Fruit fly (Drosophila melanogaster) whole organism, prepupa: Measurements from ENCODE around the gene Ask1.

ENCODE experiments used
- Blimp-1 ChIP-seq: fragments of 200-800 bp; sonication (Bioruptor generic); optimal IDR thresholded peaks from 3 replicates; lab custom pipeline; 2017; ENCODE audit warnings: missing biosample characterization, missing genetic modification characterization, mild to moderate bottlenecking, moderate library complexity, missing genetic modification reagents
- CG10631 ChIP-seq: fragments of 200-800 bp; sonication (Bioruptor generic); optimal IDR thresholded peaks from 2 replicates; lab custom pipeline; 2016; ENCODE audit warnings: missing biosample characterization, missing genetic modification characterization
- CG10669 ChIP-seq: fragments of 200-800 bp; sonication (Bioruptor generic); optimal IDR thresholded peaks from 3 replicates; lab custom pipeline; 2018; ENCODE audit warnings: missing biosample characterization, mild to moderate bottlenecking, missing genetic modification characterization, moderate library complexity
- CG11762 ChIP-seq: fragments of 200-800 bp; sonication (Bioruptor generic); optimal IDR thresholded peaks from 3 replicates; lab custom pipeline; 2016; ENCODE audit warnings: missing biosample characterization, missing genetic modification characterization; ENCODE audit not compliant: insufficient read depth
- CG11902 ChIP-seq: fragments of 200-800 bp; sonication (Bioruptor generic); optimal IDR thresholded peaks from 3 replicates; lab custom pipeline; 2016; ENCODE audit warnings: missing biosample characterization, missing genetic modification characterization
- CG15336 ChIP-seq: fragments of 200-800 bp; sonication (Bioruptor generic); IDR thresholded peaks from 2 replicates; pipeline ENCODE4 v1.3.6; 2022; ENCODE audit warnings: missing biosample characterization, missing genetic modification characterization
- CG1621 ChIP-seq: fragments of 200-800 bp; sonication (Bioruptor generic); optimal IDR thresholded peaks from 3 replicates; lab custom pipeline; 2018; ENCODE audit warnings: missing biosample characterization, mild to moderate bottlenecking, missing genetic modification characterization
- CG16779 ChIP-seq: fragments of 200-800 bp; sonication (Bioruptor generic); optimal IDR thresholded peaks from 3 replicates; lab custom pipeline; 2017; ENCODE audit warnings: missing biosample characterization, mild to moderate bottlenecking, missing genetic modification characterization
- CG32006 ChIP-seq: fragments of 200-800 bp; sonication (Bioruptor generic); optimal IDR thresholded peaks from 3 replicates; lab custom pipeline; 2017; ENCODE audit warnings: missing biosample characterization, mild to moderate bottlenecking, missing genetic modification characterization
- CG34406 ChIP-seq: fragments of 200-800 bp; sonication (Bioruptor generic); optimal IDR thresholded peaks from 3 replicates; lab custom pipeline; 2016; ENCODE audit warnings: missing biosample characterization, missing genetic modification characterization
- CG3919 ChIP-seq: fragments of 200-800 bp; sonication (Bioruptor generic); optimal IDR thresholded peaks from 3 replicates; lab custom pipeline; 2016; ENCODE audit warnings: missing biosample characterization, missing genetic modification characterization
- CG4318 ChIP-seq: fragments of 200-800 bp; sonication (Bioruptor generic); optimal IDR thresholded peaks from 3 replicates; lab custom pipeline; 2017; ENCODE audit warnings: missing biosample characterization, mild to moderate bottlenecking, missing genetic modification characterization
- CG6276 ChIP-seq: fragments of 200-800 bp; sonication (Bioruptor generic); optimal IDR thresholded peaks from 2 replicates; lab custom pipeline; 2017; ENCODE audit warnings: missing biosample characterization, mild to moderate bottlenecking, missing genetic modification characterization
- CG6792 ChIP-seq: fragments of 200-800 bp; sonication (Bioruptor generic); optimal IDR thresholded peaks from 3 replicates; lab custom pipeline; 2016; ENCODE audit warnings: missing biosample characterization, missing genetic modification characterization
- CG6854 ChIP-seq: fragments of 200-800 bp; sonication (Bioruptor generic); optimal IDR thresholded peaks from 2 replicates; lab custom pipeline; 2017; ENCODE audit warnings: missing biosample characterization, mild to moderate bottlenecking, missing genetic modification characterization
- CG7368 ChIP-seq: fragments of 200-800 bp; sonication (Bioruptor generic); optimal IDR thresholded peaks from 3 replicates; lab custom pipeline; 2016; ENCODE audit warnings: missing biosample characterization, missing genetic modification characterization
- CG8119 ChIP-seq: fragments of 200-800 bp; sonication (Bioruptor generic); IDR thresholded peaks from 3 replicates; pipeline ENCODE4 v1.3.6; 2022; ENCODE audit warnings: missing biosample characterization, missing genetic modification characterization
- CG8632 ChIP-seq: fragments of 200-800 bp; sonication (Bioruptor generic); optimal IDR thresholded peaks from 3 replicates; lab custom pipeline; 2016; ENCODE audit warnings: missing biosample characterization, missing genetic modification characterization
- CG9139 ChIP-seq: fragments of 200-800 bp; sonication (Bioruptor generic); optimal IDR thresholded peaks from 3 replicates; lab custom pipeline; 2017; ENCODE audit warnings: missing biosample characterization, mild to moderate bottlenecking, missing genetic modification characterization
- Eip75B ChIP-seq: fragments of 200-800 bp; sonication (Bioruptor generic); optimal IDR thresholded peaks from 3 replicates; lab custom pipeline; 2016; ENCODE audit warnings: missing biosample characterization, missing genetic modification characterization
- Eip78C ChIP-seq: fragments of 200-800 bp; sonication (Bioruptor generic); peaks from one replicate; lab custom pipeline; 2016; ENCODE audit warnings: missing biosample characterization, missing genetic modification characterization
- Eip93F ChIP-seq: fragments of 200-800 bp; sonication (Bioruptor generic); optimal IDR thresholded peaks from 2 replicates; lab custom pipeline; 2016; ENCODE audit warnings: missing biosample characterization, mild to moderate bottlenecking, missing genetic modification characterization
- Ets21C ChIP-seq: fragments of 200-800 bp; sonication (Bioruptor generic); optimal IDR thresholded peaks from 3 replicates; lab custom pipeline; 2016; ENCODE audit warnings: missing biosample characterization, missing genetic modification characterization
- Hr4 ChIP-seq: fragments of 200-800 bp; sonication (Bioruptor generic); optimal IDR thresholded peaks from 3 replicates; lab custom pipeline; 2016; ENCODE audit warnings: missing biosample characterization, missing genetic modification characterization
- Lpt ChIP-seq: fragments of 200-800 bp; sonication (Bioruptor generic); optimal IDR thresholded peaks from 3 replicates; lab custom pipeline; 2016; ENCODE audit warnings: missing biosample characterization, missing genetic modification characterization
- Met ChIP-seq: fragments of 200-800 bp; sonication (Bioruptor generic); optimal IDR thresholded peaks from 3 replicates; lab custom pipeline; 2016; ENCODE audit warnings: missing biosample characterization, missing genetic modification characterization
- OdsH ChIP-seq: fragments of 200-800 bp; sonication (Bioruptor generic); optimal IDR thresholded peaks from 3 replicates; lab custom pipeline; 2016; ENCODE audit warnings: missing biosample characterization, missing genetic modification characterization
- Sox102F ChIP-seq: fragments of 200-800 bp; sonication (Bioruptor generic); optimal IDR thresholded peaks from 2 replicates; lab custom pipeline; 2016; ENCODE audit warnings: missing biosample characterization, mild to moderate bottlenecking, missing genetic modification characterization
- achi ChIP-seq: fragments of 200-800 bp; sonication (Bioruptor generic); optimal IDR thresholded peaks from 3 replicates; lab custom pipeline; 2016; ENCODE audit warnings: missing biosample characterization, missing genetic modification characterization
- acj6 ChIP-seq: fragments of 200-800 bp; sonication (Bioruptor generic); optimal IDR thresholded peaks from 3 replicates; lab custom pipeline; 2016; ENCODE audit warnings: missing biosample characterization, missing genetic modification characterization
- cyc ChIP-seq: fragments of 200-800 bp; sonication (Bioruptor generic); optimal IDR thresholded peaks from 3 replicates; lab custom pipeline; 2016; ENCODE audit warnings: missing biosample characterization, missing genetic modification characterization
- dac ChIP-seq: fragments of 200-800 bp; sonication (Bioruptor generic); optimal IDR thresholded peaks from 2 replicates; lab custom pipeline; 2017; ENCODE audit warnings: missing biosample characterization, mild to moderate bottlenecking, missing genetic modification characterization
- dsx ChIP-seq: fragments of 200-800 bp; optimal IDR thresholded peaks from 3 replicates; lab custom pipeline; 2019; ENCODE audit warnings: missing biosample characterization, mild to moderate bottlenecking, missing genetic modification characterization, moderate library complexity; ENCODE audit not compliant: poor library complexity, severe bottlenecking
- eg ChIP-seq: fragments of 200-800 bp; sonication (Bioruptor generic); IDR thresholded peaks from 3 replicates; pipeline ENCODE4 v1.3.6; 2022; ENCODE audit warnings: missing biosample characterization, missing genetic modification characterization
- esn ChIP-seq: fragments of 200-800 bp; sonication (Bioruptor generic); optimal IDR thresholded peaks from 2 replicates; lab custom pipeline; 2016; ENCODE audit warnings: missing biosample characterization, mild to moderate bottlenecking, missing genetic modification characterization, moderate library complexity
- fd59A ChIP-seq: fragments of 200-800 bp; sonication (Bioruptor generic); optimal IDR thresholded peaks from 2 replicates; lab custom pipeline; 2017; ENCODE audit warnings: missing biosample characterization, mild to moderate bottlenecking, missing genetic modification characterization, missing genetic modification reagents
- fd85E ChIP-seq: fragments of 200-800 bp; sonication (Bioruptor generic); optimal IDR thresholded peaks from 3 replicates; lab custom pipeline; 2016; ENCODE audit warnings: missing biosample characterization, missing genetic modification characterization
- fkh ChIP-seq: fragments of 200-800 bp; sonication (Bioruptor generic); optimal IDR thresholded peaks from 3 replicates; lab custom pipeline; 2017; ENCODE audit warnings: missing biosample characterization, mild to moderate bottlenecking, missing genetic modification characterization, moderate library complexity
- lz ChIP-seq: fragments of 200-800 bp; sonication (Bioruptor generic); optimal IDR thresholded peaks from 3 replicates; lab custom pipeline; 2016; ENCODE audit warnings: missing biosample characterization, missing genetic modification characterization
- net ChIP-seq: fragments of 200-800 bp; sonication (Bioruptor generic); optimal IDR thresholded peaks from 3 replicates; lab custom pipeline; 2016; ENCODE audit warnings: missing biosample characterization, missing genetic modification characterization
- pdm3 ChIP-seq: fragments of 200-800 bp; sonication (Bioruptor generic); optimal IDR thresholded peaks from 3 replicates; lab custom pipeline; 2016; ENCODE audit warnings: missing biosample characterization, missing genetic modification characterization
- ss ChIP-seq, 2 experiments: fragments of 200-800 bp; sonication (Bioruptor generic); optimal IDR thresholded peaks; 2 replicates in 1 of 2; 3 replicates in 1 of 2; lab custom pipeline; 2017 to 2018; ENCODE audit warnings: mild to moderate bottlenecking in 2 of 2, missing biosample characterization in 2 of 2, missing genetic modification characterization in 2 of 2, moderate library complexity in 1 of 2
- vri ChIP-seq: fragments of 200-800 bp; sonication (Bioruptor generic); optimal IDR thresholded peaks from 3 replicates; lab custom pipeline; 2016; ENCODE audit warnings: missing biosample characterization, mild to moderate bottlenecking, missing genetic modification characterization

The Ask1 gene

DNA sequence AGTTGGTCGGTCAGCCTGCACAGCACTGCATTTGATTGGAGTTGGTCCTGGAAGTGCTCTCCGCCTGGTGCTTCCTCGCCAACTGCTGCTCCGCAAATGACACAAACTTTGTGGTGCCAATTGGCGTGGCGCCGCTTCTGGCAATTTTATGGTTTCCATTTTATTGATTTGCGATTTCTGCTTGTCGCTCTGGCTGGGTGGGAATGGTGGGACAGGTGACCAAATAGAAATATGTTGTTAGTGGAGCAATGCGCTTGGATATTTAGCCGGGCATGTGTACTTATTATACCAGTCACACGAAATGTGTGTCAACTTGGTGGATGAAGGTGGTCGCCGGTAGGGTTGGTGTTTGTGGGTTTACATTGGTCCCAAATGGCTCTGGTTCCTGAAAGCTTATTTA, 35.8 kb downstream of the Ask1 start, which contains the start of the genes Xport-A and Xport-B:
Gene Xport-A, minus strand, starts transcription at position 101 of the 400 bp plus-strand sequence.
Gene Xport-B, minus strand, starts transcription at position 101 of the 400 bp plus-strand sequence.
- no peak for TF ChIP-seq Blimp-1 (GFP tag; lab: Kevin White, UChicago)
- no peak for TF ChIP-seq CG11762 (GFP tag; lab: Kevin White, UChicago)
- no peak for TF ChIP-seq CG8119 (GFP tag; lab: Robert Waterston, UW)
- TF ChIP-seq CG15336 (GFP tag; lab: Robert Waterston, UW), result no peak
- no peak for TF ChIP-seq CG1621 (tag; lab: Kevin White, UChicago)
- TF ChIP-seq fd85E (GFP tag; lab: Kevin White, UChicago), result no peak
- TF ChIP-seq acj6 (GFP tag; lab: Kevin White, UChicago), result no peak
- no peak for TF ChIP-seq Sox102F (GFP tag; lab: Kevin White, UChicago)
- TF ChIP-seq cyc, result no peak

DNA sequence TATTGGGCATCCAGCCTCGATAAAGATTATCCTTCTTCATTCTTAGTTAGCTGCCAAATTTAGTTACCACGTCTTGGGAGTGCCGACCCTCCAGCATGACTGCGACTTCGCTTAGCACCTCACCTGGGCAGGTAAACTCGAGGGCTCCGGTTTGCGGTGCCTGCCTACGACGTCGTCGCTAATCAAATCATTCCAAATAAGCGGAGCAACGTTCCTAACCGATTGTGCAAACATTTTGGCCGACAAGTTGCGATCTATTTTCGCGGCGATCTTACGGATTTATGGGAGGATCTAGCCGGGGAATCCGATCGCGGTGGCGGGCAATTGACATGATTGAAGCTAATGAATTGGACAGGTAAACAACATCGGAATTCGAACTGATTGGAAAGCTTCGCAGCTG, 38.2 kb downstream of the Ask1 start, which contains the start of gene CG4465:
Gene CG4465, minus strand, starts transcription at position 101 of the 400 bp plus-strand sequence.
- TF ChIP-seq Ets21C (no peak), esn (no peak), Hr4 (GFP tag; lab: Kevin White, UChicago) (no peak), CG10669 (GFP tag; lab: Kevin White, UChicago) (no peak), Lpt (GFP tag; lab: Kevin White, UChicago) (no peak), fkh (GFP tag; lab: Kevin White, UChicago) (peak; percentile 19), OdsH (GFP tag; lab: Kevin White, UChicago) (no peak), Met (GFP tag; lab: Kevin White, UChicago) (no peak), CG15336 (GFP tag; lab: Robert Waterston, UW) (no peak)

DNA sequence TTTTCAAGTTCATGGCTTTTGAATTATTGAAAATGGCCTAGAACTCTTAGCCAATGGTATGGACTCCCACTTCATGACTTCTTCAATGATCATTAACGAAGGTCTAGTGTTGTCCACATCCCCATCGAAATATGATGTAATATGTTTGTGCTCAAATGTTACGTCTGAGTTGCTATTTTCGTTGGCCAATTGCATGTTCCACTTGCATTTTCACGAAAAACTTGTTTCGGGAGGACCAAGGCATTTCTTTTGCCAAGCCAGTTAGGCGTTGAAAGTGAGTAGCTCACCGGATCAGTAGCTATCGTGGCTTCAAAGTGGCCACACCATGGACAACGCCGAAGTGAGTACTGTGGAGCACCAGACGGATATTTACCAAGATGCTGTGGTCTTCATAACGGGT, 38.7 kb downstream of the Ask1 start, which contains the start of gene CG4770:
Gene CG4770, plus strand, starts transcription at position 301 of the 400 bp plus-strand sequence.
- TF ChIP-seq eg (GFP tag; lab: Robert Waterston, UW), result 0 out of 3 replicates have a peak, but pooled peaks have one; percentile 9
- peak; percentile 3 for TF ChIP-seq CG6276 (GFP tag; lab: Kevin White, UChicago)
- TF ChIP-seq CG8119 (GFP tag; lab: Robert Waterston, UW), result 0 out of 3 replicates have a peak, but pooled peaks have one; percentile 25
- no peak for TF ChIP-seq Eip93F (GFP tag; lab: Kevin White, UChicago)
- TF ChIP-seq dac, result no peak

DNA sequence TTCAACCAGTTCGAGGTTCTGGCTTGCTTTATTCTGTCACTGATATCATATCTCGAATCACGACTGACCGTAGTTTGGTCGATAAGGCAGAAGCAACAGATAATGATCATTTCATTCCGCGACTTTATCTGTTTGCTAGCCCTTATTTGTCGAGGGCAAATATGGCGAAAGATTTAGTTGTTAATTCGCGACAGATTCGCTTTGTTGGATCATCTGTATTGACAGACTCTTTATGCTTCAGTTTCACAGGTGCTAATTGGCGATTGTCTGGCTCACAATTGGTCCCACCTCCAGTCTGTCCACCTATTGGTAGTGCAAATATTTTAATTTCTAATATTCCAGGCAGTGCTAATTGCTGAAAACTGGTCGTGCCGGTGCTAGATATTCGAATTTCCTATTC, 44.8 kb downstream of the Ask1 start:
- TF ChIP-seq CG7368 (peak; percentile 57), CG8119 (GFP tag; lab: Robert Waterston, UW) (no peak), Eip93F (GFP tag; lab: Kevin White, UChicago) (no peak), Eip75B (GFP tag; lab: Kevin White, UChicago) (peak; percentile 50), net (GFP tag; lab: Kevin White, UChicago) (peak; percentile 46), vri (GFP tag; lab: Kevin White, UChicago) (peak; percentile 9), CG16779 (peak; percentile 21), Eip78C (peak; percentile 93), CG10631 (peak; percentile 55), dsx (GFP tag; lab: Kevin White, UChicago) (no peak), CG8632 (GFP tag; lab: Kevin White, UChicago) (peak; percentile 52), CG11762 (GFP tag; lab: Kevin White, UChicago) (peak; percentile 5), fd59A (GFP tag; lab: Kevin White, UChicago) (peak; percentile 33), fkh (GFP tag; lab: Kevin White, UChicago) (peak; percentile 79), CG34406 (peak; percentile 42), ss (GFP tag; optimal IDR thresholded peaks at IDR 0.05; lab: Kevin White, UChicago) (peak in 1 of 2 experiments; percentile 87), CG6854 (no peak), CG11902 (GFP tag; lab: Kevin White, UChicago) (no peak), lz (GFP tag; lab: Kevin White, UChicago) (no peak), cyc (no peak), CG9139 (GFP tag; lab: Kevin White, UChicago) (peak; percentile 32), CG15336 (GFP tag; lab: Robert Waterston, UW) (no peak), dac (no peak), achi (GFP tag; lab: Kevin White, UChicago) (peak; percentile 28), Met (GFP tag; lab: Kevin White, UChicago) (peak; percentile 36), CG4318 (GFP tag; lab: Kevin White, UChicago) (no peak), pdm3 (GFP tag; lab: Kevin White, UChicago) (peak; percentile 36), CG32006 (no peak), eg (GFP tag; lab: Robert Waterston, UW) (no peak), CG3919 (GFP tag; lab: Kevin White, UChicago) (no peak), Hr4 (GFP tag; lab: Kevin White, UChicago) (no peak), CG6792 (GFP tag; lab: Kevin White, UChicago) (peak; percentile 64)
